Fruit fly (Drosophila melanogaster) whole organism, prepupa: ENCODE data around the gene CG15824.

Experiments used
- Blimp-1 ChIP-seq: fragments of 200-800 bp; sonication (Bioruptor generic); optimal IDR thresholded peaks from 3 replicates; lab custom pipeline; 2017; ENCODE audit warnings: missing biosample characterization, missing genetic modification characterization, mild to moderate bottlenecking, moderate library complexity, missing genetic modification reagents
- CG10631 ChIP-seq: fragments of 200-800 bp; sonication (Bioruptor generic); optimal IDR thresholded peaks from 2 replicates; lab custom pipeline; 2016; ENCODE audit warnings: missing biosample characterization, missing genetic modification characterization
- CG10669 ChIP-seq: fragments of 200-800 bp; sonication (Bioruptor generic); optimal IDR thresholded peaks from 3 replicates; lab custom pipeline; 2018; ENCODE audit warnings: missing biosample characterization, mild to moderate bottlenecking, missing genetic modification characterization, moderate library complexity
- CG11294 ChIP-seq: fragments of 200-800 bp; sonication (Bioruptor generic); IDR thresholded peaks from 2 replicates; pipeline ENCODE4 v1.3.6; 2022; ENCODE audit warnings: missing biosample characterization, missing genetic modification characterization
- CG11762 ChIP-seq: fragments of 200-800 bp; sonication (Bioruptor generic); optimal IDR thresholded peaks from 3 replicates; lab custom pipeline; 2016; ENCODE audit warnings: missing biosample characterization, missing genetic modification characterization; ENCODE audit not compliant: insufficient read depth
- CG11902 ChIP-seq: fragments of 200-800 bp; sonication (Bioruptor generic); optimal IDR thresholded peaks from 3 replicates; lab custom pipeline; 2016; ENCODE audit warnings: missing biosample characterization, missing genetic modification characterization
- CG15336 ChIP-seq: fragments of 200-800 bp; sonication (Bioruptor generic); IDR thresholded peaks from 2 replicates; pipeline ENCODE4 v1.3.6; 2022; ENCODE audit warnings: missing biosample characterization, missing genetic modification characterization
- CG1621 ChIP-seq: fragments of 200-800 bp; sonication (Bioruptor generic); optimal IDR thresholded peaks from 3 replicates; lab custom pipeline; 2018; ENCODE audit warnings: missing biosample characterization, mild to moderate bottlenecking, missing genetic modification characterization
- CG16779 ChIP-seq: fragments of 200-800 bp; sonication (Bioruptor generic); optimal IDR thresholded peaks from 3 replicates; lab custom pipeline; 2017; ENCODE audit warnings: missing biosample characterization, mild to moderate bottlenecking, missing genetic modification characterization
- CG3032 ChIP-seq: fragments of 200-800 bp; optimal IDR thresholded peaks from 2 replicates; lab custom pipeline; 2019; ENCODE audit warnings: missing biosample characterization, mild to moderate bottlenecking, missing genetic modification characterization, moderate library complexity
- CG32006 ChIP-seq: fragments of 200-800 bp; sonication (Bioruptor generic); optimal IDR thresholded peaks from 3 replicates; lab custom pipeline; 2017; ENCODE audit warnings: missing biosample characterization, mild to moderate bottlenecking, missing genetic modification characterization
- CG4318 ChIP-seq: fragments of 200-800 bp; sonication (Bioruptor generic); optimal IDR thresholded peaks from 3 replicates; lab custom pipeline; 2017; ENCODE audit warnings: missing biosample characterization, mild to moderate bottlenecking, missing genetic modification characterization
- CG6163 ChIP-seq: fragments of 200-800 bp; sonication (Bioruptor generic); IDR thresholded peaks from 3 replicates; pipeline ENCODE4 v1.3.6; 2022; ENCODE audit warnings: missing biosample characterization, missing genetic modification characterization
- CG6276 ChIP-seq: fragments of 200-800 bp; sonication (Bioruptor generic); optimal IDR thresholded peaks from 2 replicates; lab custom pipeline; 2017; ENCODE audit warnings: missing biosample characterization, mild to moderate bottlenecking, missing genetic modification characterization
- CG6792 ChIP-seq: fragments of 200-800 bp; sonication (Bioruptor generic); optimal IDR thresholded peaks from 3 replicates; lab custom pipeline; 2016; ENCODE audit warnings: missing biosample characterization, missing genetic modification characterization
- CG6808 ChIP-seq: fragments of 200-800 bp; sonication (Bioruptor generic); optimal IDR thresholded peaks from 3 replicates; lab custom pipeline; 2017; ENCODE audit warnings: missing biosample characterization, missing genetic modification characterization, mild to moderate bottlenecking, moderate library complexity, missing genetic modification reagents
- CG7368 ChIP-seq: fragments of 200-800 bp; sonication (Bioruptor generic); optimal IDR thresholded peaks from 3 replicates; lab custom pipeline; 2016; ENCODE audit warnings: missing biosample characterization, missing genetic modification characterization
- CG8319 ChIP-seq: fragments of 200-800 bp; sonication (Bioruptor generic); optimal IDR thresholded peaks from 3 replicates; lab custom pipeline; 2016; ENCODE audit warnings: missing biosample characterization, missing genetic modification characterization
- CG8632 ChIP-seq: fragments of 200-800 bp; sonication (Bioruptor generic); optimal IDR thresholded peaks from 3 replicates; lab custom pipeline; 2016; ENCODE audit warnings: missing biosample characterization, missing genetic modification characterization
- CG9139 ChIP-seq: fragments of 200-800 bp; sonication (Bioruptor generic); optimal IDR thresholded peaks from 3 replicates; lab custom pipeline; 2017; ENCODE audit warnings: missing biosample characterization, mild to moderate bottlenecking, missing genetic modification characterization
- Eip75B ChIP-seq: fragments of 200-800 bp; sonication (Bioruptor generic); optimal IDR thresholded peaks from 3 replicates; lab custom pipeline; 2016; ENCODE audit warnings: missing biosample characterization, missing genetic modification characterization
- Eip78C ChIP-seq: fragments of 200-800 bp; sonication (Bioruptor generic); peaks from one replicate; lab custom pipeline; 2016; ENCODE audit warnings: missing biosample characterization, missing genetic modification characterization
- Eip93F ChIP-seq: fragments of 200-800 bp; sonication (Bioruptor generic); optimal IDR thresholded peaks from 2 replicates; lab custom pipeline; 2016; ENCODE audit warnings: missing biosample characterization, mild to moderate bottlenecking, missing genetic modification characterization
- Ets21C ChIP-seq: fragments of 200-800 bp; sonication (Bioruptor generic); optimal IDR thresholded peaks from 3 replicates; lab custom pipeline; 2016; ENCODE audit warnings: missing biosample characterization, missing genetic modification characterization
- Ets96B ChIP-seq: fragments of 200-800 bp; optimal IDR thresholded peaks from 2 replicates; lab custom pipeline; 2019; ENCODE audit warnings: missing biosample characterization, mild to moderate bottlenecking, missing genetic modification characterization, moderate library complexity
- Gug ChIP-seq: fragments of 200-800 bp; sonication (Bioruptor generic); IDR thresholded peaks from 2 replicates; pipeline ENCODE4 v1.3.6; 2022; ENCODE audit warnings: missing biosample characterization, missing genetic modification characterization
- Hr38 ChIP-seq: sonication (Bioruptor generic); optimal IDR thresholded peaks from 2 replicates; lab custom pipeline; 2016; ENCODE audit warnings: missing biosample characterization, missing genetic modification characterization
- Hr39 ChIP-seq: fragments of 200-800 bp; sonication (Bioruptor generic); optimal IDR thresholded peaks from 2 replicates; lab custom pipeline; 2016; ENCODE audit warnings: missing biosample characterization, missing genetic modification characterization
- Hr4 ChIP-seq: fragments of 200-800 bp; sonication (Bioruptor generic); optimal IDR thresholded peaks from 3 replicates; lab custom pipeline; 2016; ENCODE audit warnings: missing biosample characterization, missing genetic modification characterization
- Lpt ChIP-seq: fragments of 200-800 bp; sonication (Bioruptor generic); optimal IDR thresholded peaks from 3 replicates; lab custom pipeline; 2016; ENCODE audit warnings: missing biosample characterization, missing genetic modification characterization
- Met ChIP-seq: fragments of 200-800 bp; sonication (Bioruptor generic); optimal IDR thresholded peaks from 3 replicates; lab custom pipeline; 2016; ENCODE audit warnings: missing biosample characterization, missing genetic modification characterization
- OdsH ChIP-seq: fragments of 200-800 bp; sonication (Bioruptor generic); optimal IDR thresholded peaks from 3 replicates; lab custom pipeline; 2016; ENCODE audit warnings: missing biosample characterization, missing genetic modification characterization
- Smox ChIP-seq: fragments of 200-800 bp; sonication (Bioruptor generic); optimal IDR thresholded peaks from 3 replicates; lab custom pipeline; 2016; ENCODE audit warnings: missing biosample characterization, missing genetic modification characterization
- Sox102F ChIP-seq: fragments of 200-800 bp; sonication (Bioruptor generic); optimal IDR thresholded peaks from 2 replicates; lab custom pipeline; 2016; ENCODE audit warnings: missing biosample characterization, mild to moderate bottlenecking, missing genetic modification characterization
- Sox14 ChIP-seq: fragments of 200-800 bp; sonication (Bioruptor generic); optimal IDR thresholded peaks from 3 replicates; lab custom pipeline; 2016; ENCODE audit warnings: missing biosample characterization, missing genetic modification characterization
- Sox15 ChIP-seq: fragments of 200-800 bp; sonication (Bioruptor generic); optimal IDR thresholded peaks from 3 replicates; lab custom pipeline; 2016; ENCODE audit warnings: missing biosample characterization, missing genetic modification characterization
- acj6 ChIP-seq: fragments of 200-800 bp; sonication (Bioruptor generic); optimal IDR thresholded peaks from 3 replicates; lab custom pipeline; 2016; ENCODE audit warnings: missing biosample characterization, missing genetic modification characterization
- cyc ChIP-seq: fragments of 200-800 bp; sonication (Bioruptor generic); optimal IDR thresholded peaks from 3 replicates; lab custom pipeline; 2016; ENCODE audit warnings: missing biosample characterization, missing genetic modification characterization
- dsx ChIP-seq: fragments of 200-800 bp; optimal IDR thresholded peaks from 3 replicates; lab custom pipeline; 2019; ENCODE audit warnings: missing biosample characterization, mild to moderate bottlenecking, missing genetic modification characterization, moderate library complexity; ENCODE audit not compliant: poor library complexity, severe bottlenecking
- eg ChIP-seq: fragments of 200-800 bp; sonication (Bioruptor generic); IDR thresholded peaks from 3 replicates; pipeline ENCODE4 v1.3.6; 2022; ENCODE audit warnings: missing biosample characterization, missing genetic modification characterization
- esn ChIP-seq: fragments of 200-800 bp; sonication (Bioruptor generic); optimal IDR thresholded peaks from 2 replicates; lab custom pipeline; 2016; ENCODE audit warnings: missing biosample characterization, mild to moderate bottlenecking, missing genetic modification characterization, moderate library complexity
- fkh ChIP-seq: fragments of 200-800 bp; sonication (Bioruptor generic); optimal IDR thresholded peaks from 3 replicates; lab custom pipeline; 2017; ENCODE audit warnings: missing biosample characterization, mild to moderate bottlenecking, missing genetic modification characterization, moderate library complexity
- lz ChIP-seq: fragments of 200-800 bp; sonication (Bioruptor generic); optimal IDR thresholded peaks from 3 replicates; lab custom pipeline; 2016; ENCODE audit warnings: missing biosample characterization, missing genetic modification characterization
- net ChIP-seq: fragments of 200-800 bp; sonication (Bioruptor generic); optimal IDR thresholded peaks from 3 replicates; lab custom pipeline; 2016; ENCODE audit warnings: missing biosample characterization, missing genetic modification characterization
- salr ChIP-seq, 2 experiments: fragments of 200-800 bp; sonication (Bioruptor generic); optimal IDR thresholded peaks; 3 replicates each; lab custom pipeline; 2016 to 2018; ENCODE audit warnings: missing biosample characterization in 2 of 2, missing genetic modification characterization in 2 of 2, mild to moderate bottlenecking in 1 of 2
- spab ChIP-seq: fragments of 200-800 bp; sonication (Bioruptor generic); optimal IDR thresholded peaks from 2 replicates; lab custom pipeline; 2017; ENCODE audit warnings: missing biosample characterization, mild to moderate bottlenecking, missing genetic modification characterization, missing genetic modification reagents
- svp ChIP-seq: fragments of 200-800 bp; sonication (Bioruptor generic); peaks from one replicate; lab custom pipeline; 2016; ENCODE audit warnings: missing biosample characterization, missing genetic modification characterization
- topi ChIP-seq: fragments of 200-800 bp; sonication (Bioruptor generic); optimal IDR thresholded peaks from 3 replicates; lab custom pipeline; 2016; ENCODE audit warnings: missing biosample characterization, missing genetic modification characterization
- vri ChIP-seq: fragments of 200-800 bp; sonication (Bioruptor generic); optimal IDR thresholded peaks from 3 replicates; lab custom pipeline; 2016; ENCODE audit warnings: missing biosample characterization, mild to moderate bottlenecking, missing genetic modification characterization

CG15824 gene

dm6 chr2L:852647-853111 lies 32.3 kb downstream of the CG15824 start, which contains the start of the genes CG4291 and kraken (continued):
- peak; percentile 75 for TF ChIP-seq CG1621 (tag; lab: Kevin White, UChicago)
- TF ChIP-seq Met (GFP tag; lab: Kevin White, UChicago), result no peak
- no peak for TF ChIP-seq Gug (GFP tag; lab: Robert Waterston, UW)
- TF ChIP-seq CG10631 (GFP tag; lab: Kevin White, UChicago), result no peak
- TF ChIP-seq Hr4 (GFP tag; lab: Kevin White, UChicago), result peak; percentile 31
- no peak for TF ChIP-seq Sox102F
- TF ChIP-seq CG9139 (GFP tag; lab: Kevin White, UChicago), result no peak

- TF ChIP-seq CG9139 (GFP tag; lab: Kevin White, UChicago) (peak; percentile 33), eg (GFP tag; lab: Robert Waterston, UW) (peak; percentile 51; the same call in 1 of the 3 replicates), CG32006 (no peak), CG4318 (GFP tag; lab: Kevin White, UChicago) (no peak), acj6 (GFP tag; lab: Kevin White, UChicago) (no peak), CG10631 (GFP tag; lab: Kevin White, UChicago) (no peak), Ets21C (GFP tag; lab: Kevin White, UChicago) (no peak), CG6792 (GFP tag; lab: Kevin White, UChicago) (no peak), Sox15 (GFP tag; lab: Kevin White, UChicago) (no peak), CG6808 (GFP tag; lab: Kevin White, UChicago) (peak; percentile 37), CG6163 (peak; percentile 64), CG16779 (tag; lab: Kevin White, UChicago) (peak; percentile 4), net (GFP tag; lab: Kevin White, UChicago) (peak; percentile 21), CG7368 (GFP tag; lab: Kevin White, UChicago) (no peak), Hr39 (GFP tag; lab: Kevin White, UChicago) (no peak), CG15336 (GFP tag; lab: Robert Waterston, UW) (peak; percentile 46; the same call in 1 of the 2 replicates), Met (GFP tag; lab: Kevin White, UChicago) (peak; percentile 27), Sox14 (peak; percentile 60), Hr38 (no peak), CG8319 (no peak), svp (GFP tag; lab: Kevin White, UChicago) (peak; percentile 86), Blimp-1 (GFP tag; lab: Kevin White, UChicago) (no peak), esn (peak; percentile 49), salr (GFP tag; optimal IDR thresholded peaks at IDR 0.05; lab: Kevin White, UChicago) (no peak), Hr4 (GFP tag; lab: Kevin White, UChicago) (no peak), CG8632 (GFP tag; lab: Kevin White, UChicago) (no peak), lz (GFP tag; lab: Kevin White, UChicago) (peak; percentile 19), CG11762 (no peak), CG6276 (no peak), fkh (GFP tag; lab: Kevin White, UChicago) (peak; percentile 90), vri (GFP tag; lab: Kevin White, UChicago) (peak; percentile 61), Smox (no peak), topi (peak; percentile 18), CG11294 (GFP tag; lab: Robert Waterston, UW) (no peak), cyc (GFP tag; lab: Kevin White, UChicago) (peak; percentile 15), CG11902 (no peak), dsx (GFP tag; lab: Kevin White, UChicago) (peak; percentile 58), CG1621 (tag; lab: Kevin White, UChicago) (peak; percentile 13), Ets96B (tag; lab: Kevin White, UChicago) (no peak), Eip75B (GFP tag; lab: Kevin White, UChicago) (no peak), Eip78C (GFP tag; lab: Kevin White, UChicago) (peak; percentile 74), CG10669 (GFP tag; lab: Kevin White, UChicago) (no peak), OdsH (GFP tag; lab: Kevin White, UChicago) (no peak), CG3032 (tag; lab: Kevin White, UChicago) (peak; percentile 11), Eip93F (GFP tag; lab: Kevin White, UChicago) (no peak), spab (no peak), Lpt (peak; percentile 40)
These were observed 34.1 kb downstream of the CG15824 start, which contains the start of gene drongo for dm6 chr2L:850727-851257. Gene drongo (minus strand): TSS chr2L:851071.
